Fruit fly (Drosophila melanogaster) whole organism, pupa: ENCODE measurements around the gene CG13055.

Source experiments
- CG10348 ChIP-seq: fragments of 200-800 bp; sonication (Bioruptor generic); IDR thresholded peaks from 2 replicates; pipeline ENCODE4 v1.3.6; 2022; ENCODE audit warnings: missing biosample characterization, missing genetic modification characterization
- CG12605 ChIP-seq: fragments of 200-800 bp; sonication (Bioruptor generic); IDR thresholded peaks from 2 replicates; pipeline ENCODE4 v1.3.6; 2022; ENCODE audit warnings: missing biosample characterization, missing genetic modification characterization
- CG13204 ChIP-seq: fragments of 200-800 bp; sonication (Bioruptor generic); optimal IDR thresholded peaks from 2 replicates; lab custom pipeline; 2018; ENCODE audit warnings: missing biosample characterization, mild to moderate bottlenecking, missing genetic modification characterization, moderate library complexity
- CG14655 ChIP-seq: fragments of 200-800 bp; sonication (Bioruptor generic); optimal IDR thresholded peaks from 3 replicates; lab custom pipeline; 2017; ENCODE audit warnings: mild to moderate bottlenecking, missing biosample characterization, missing genetic modification reagents, missing genetic modification characterization
- CG15710 ChIP-seq: fragments of 200-800 bp; sonication (Bioruptor generic); optimal IDR thresholded peaks from 2 replicates; lab custom pipeline; 2018; ENCODE audit warnings: missing biosample characterization, mild to moderate bottlenecking, missing genetic modification characterization, moderate library complexity
- CG17806 ChIP-seq: fragments of 200-800 bp; sonication (Bioruptor generic); optimal IDR thresholded peaks from 2 replicates; lab custom pipeline; 2018; ENCODE audit warnings: missing biosample characterization, mild to moderate bottlenecking, missing genetic modification characterization, moderate library complexity
- CG32121 ChIP-seq: fragments of 200-800 bp; sonication (Bioruptor generic); IDR thresholded peaks from 2 replicates; pipeline ENCODE4 v1.3.6; 2022; ENCODE audit warnings: missing biosample characterization, missing genetic modification characterization
- CG34367 ChIP-seq: fragments of 200-800 bp; sonication (Bioruptor generic); optimal IDR thresholded peaks from 2 replicates; lab custom pipeline; 2018; ENCODE audit warnings: missing biosample characterization, mild to moderate bottlenecking, missing genetic modification characterization
- CG4496 ChIP-seq: fragments of 200-800 bp; sonication (Bioruptor generic); IDR thresholded peaks from 3 replicates; pipeline ENCODE4 v1.3.6; 2022; ENCODE audit warnings: missing biosample characterization, missing genetic modification characterization
- CG8159 ChIP-seq: fragments of 200-800 bp; sonication (Bioruptor generic); optimal IDR thresholded peaks from 3 replicates; lab custom pipeline; 2018; ENCODE audit warnings: missing biosample characterization, mild to moderate bottlenecking, missing genetic modification characterization, moderate library complexity
- CG8301 ChIP-seq: fragments of 200-800 bp; sonication (Bioruptor generic); optimal IDR thresholded peaks from 2 replicates; lab custom pipeline; 2018; ENCODE audit warnings: missing biosample characterization, mild to moderate bottlenecking, missing genetic modification characterization
- CG9948 ChIP-seq: fragments of 200-800 bp; sonication (Bioruptor generic); optimal IDR thresholded peaks from 2 replicates; lab custom pipeline; 2018; ENCODE audit warnings: missing biosample characterization, mild to moderate bottlenecking, missing genetic modification characterization, moderate library complexity
- D1 ChIP-seq: fragments of 200-800 bp; sonication (Bioruptor generic); optimal IDR thresholded peaks from 2 replicates; lab custom pipeline; 2018; ENCODE audit warnings: missing biosample characterization, mild to moderate bottlenecking, missing genetic modification characterization, moderate library complexity
- EcR ChIP-seq: fragments of 200-800 bp; sonication (Bioruptor generic); optimal IDR thresholded peaks from 3 replicates; lab custom pipeline; 2019; ENCODE audit warnings: missing biosample characterization, missing genetic modification characterization, mild to moderate bottlenecking, moderate library complexity, missing genetic modification reagents
- Ets98B ChIP-seq: fragments of 200-800 bp; sonication (Bioruptor generic); IDR thresholded peaks from 2 replicates; pipeline ENCODE4 v1.3.6; 2022; ENCODE audit warnings: missing biosample characterization, missing genetic modification characterization
- Pif1A ChIP-seq: fragments of 200-800 bp; sonication (Bioruptor generic); optimal IDR thresholded peaks from 3 replicates; lab custom pipeline; 2016; ENCODE audit warnings: missing biosample characterization, missing genetic modification characterization
- Pif1B ChIP-seq: fragments of 200-800 bp; sonication (Bioruptor generic); optimal IDR thresholded peaks from 3 replicates; lab custom pipeline; 2016; ENCODE audit warnings: missing biosample characterization, missing genetic modification characterization
- Snoo ChIP-seq: fragments of 200-800 bp; sonication (Bioruptor generic); optimal IDR thresholded peaks from 3 replicates; lab custom pipeline; 2017; ENCODE audit warnings: missing biosample characterization, mild to moderate bottlenecking, missing genetic modification characterization, inconsistent platforms
- fd96Ca ChIP-seq: fragments of 200-800 bp; sonication (Bioruptor generic); IDR thresholded peaks from 3 replicates; pipeline ENCODE4 v1.3.6; 2022; ENCODE audit warnings: missing biosample characterization, missing genetic modification characterization
- gl ChIP-seq: fragments of 200-800 bp; sonication (Bioruptor generic); optimal IDR thresholded peaks from 2 replicates; lab custom pipeline; 2018; ENCODE audit warnings: missing biosample characterization, mild to moderate bottlenecking, missing genetic modification characterization
- rn ChIP-seq: fragments of 200-800 bp; sonication (Bioruptor generic); IDR thresholded peaks from 2 replicates; pipeline ENCODE4 v1.3.6; 2022; ENCODE audit warnings: missing biosample characterization, missing genetic modification characterization

The CG13055 gene

DNA sequence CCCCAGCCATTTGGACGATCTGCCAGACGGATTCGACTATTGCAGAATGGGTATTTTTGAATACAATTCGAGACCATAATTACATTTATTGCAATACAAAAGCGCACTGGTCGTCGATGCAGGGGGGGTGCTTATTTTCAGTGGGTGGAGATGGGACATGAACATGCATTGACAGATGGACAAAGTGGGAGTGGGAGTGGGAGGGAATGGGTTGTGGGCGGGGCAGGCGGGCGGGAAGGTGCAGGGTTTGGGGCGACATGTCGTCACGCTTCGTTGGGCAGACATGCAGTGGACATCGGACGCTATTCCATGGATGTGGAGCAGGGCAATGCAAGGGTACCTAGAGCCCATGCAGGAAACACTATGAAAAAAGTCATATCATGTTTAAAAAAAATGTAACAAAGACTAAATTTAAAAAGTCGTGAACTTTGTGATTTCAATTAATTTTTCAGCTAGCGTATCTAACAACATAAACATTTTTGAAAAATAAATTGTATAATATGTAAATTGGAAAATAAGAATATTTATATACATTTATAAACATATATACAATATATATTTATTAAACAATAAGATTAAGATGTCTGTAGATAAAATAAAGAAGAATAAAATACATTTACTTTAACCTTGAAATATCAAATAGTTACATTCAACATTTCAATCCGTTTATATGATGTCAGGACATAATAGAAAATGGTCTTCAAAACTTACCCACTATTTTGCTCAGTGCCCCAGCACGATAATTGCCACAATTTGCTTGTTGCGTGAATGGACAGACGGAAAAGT, 43.9 kb downstream of the CG13055 start:
- TF ChIP-seq CG15710 (peak; percentile 59), CG14655 (GFP tag; lab: Kevin White, UChicago) (no peak), EcR (GFP tag; lab: Kevin White, UChicago) (no peak), CG8159 (tag; lab: Kevin White, UChicago) (peak; percentile 80), CG34367 (peak; percentile 35), CG13204 (GFP tag; lab: Kevin White, UChicago) (peak; percentile 62), CG9948 (tag; lab: Kevin White, UChicago) (peak; percentile 35), CG17806 (tag; lab: Kevin White, UChicago) (peak; percentile 24), D1 (tag; lab: Kevin White, UChicago) (no peak), Snoo (no peak), CG4496 (GFP tag; lab: Robert Waterston, UW) (0 out of 3 replicates have a peak, but pooled peaks have one; percentile 37), CG8301 (tag; lab: Kevin White, UChicago) (no peak), fd96Ca (no peak)
- TF ChIP-seq, all 21 proteins: peak for 7

DNA sequence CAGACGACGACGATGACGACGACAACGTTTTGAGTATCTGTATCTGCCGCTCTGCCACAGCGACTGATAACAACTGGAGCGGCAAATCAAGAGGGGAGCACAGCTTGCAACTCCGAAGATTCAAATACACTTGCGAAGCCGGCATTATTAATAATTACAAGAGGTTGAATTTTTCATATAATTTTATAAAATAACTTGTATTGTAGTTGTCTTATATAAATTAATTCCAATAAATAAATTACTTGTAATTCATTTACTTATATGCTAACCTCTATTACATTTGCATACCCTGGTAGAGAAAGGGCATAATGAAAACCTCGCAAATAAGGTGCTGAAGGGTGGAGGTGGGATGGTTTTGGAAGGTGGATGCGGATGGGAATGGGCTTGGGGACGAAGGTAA, 48.0 kb downstream of the CG13055 start:
- TF ChIP-seq CG10348 (GFP tag; lab: Robert Waterston, UW) (no peak), CG9948 (tag; lab: Kevin White, UChicago) (peak; percentile 76), rn (peak; percentile 21; the same call in 1 of the 2 replicates), CG32121 (GFP tag; lab: Robert Waterston, UW) (0 out of 2 replicates have a peak, but pooled peaks have one; percentile 38), Pif1B (GFP tag; lab: Kevin White, UChicago) (peak; percentile 60), gl (tag; lab: Kevin White, UChicago) (peak; percentile 17), CG12605 (no peak), Snoo (peak; percentile 72), Ets98B (GFP tag; lab: Robert Waterston, UW) (0 out of 2 replicates have a peak, but pooled peaks have one; percentile 16), CG15710 (peak; percentile 82), CG8159 (tag; lab: Kevin White, UChicago) (peak; percentile 89), D1 (tag; lab: Kevin White, UChicago) (peak; percentile 38), CG17806 (tag; lab: Kevin White, UChicago) (peak; percentile 84), fd96Ca (no peak), CG14655 (GFP tag; lab: Kevin White, UChicago) (peak; percentile 43), CG4496 (GFP tag; lab: Robert Waterston, UW) (no peak), Pif1A (GFP tag; lab: Kevin White, UChicago) (peak; percentile 34), CG34367 (peak; percentile 66), CG13204 (GFP tag; lab: Kevin White, UChicago) (no peak), CG8301 (tag; lab: Kevin White, UChicago) (peak; percentile 16), EcR (GFP tag; lab: Kevin White, UChicago) (peak; percentile 15)

DNA sequence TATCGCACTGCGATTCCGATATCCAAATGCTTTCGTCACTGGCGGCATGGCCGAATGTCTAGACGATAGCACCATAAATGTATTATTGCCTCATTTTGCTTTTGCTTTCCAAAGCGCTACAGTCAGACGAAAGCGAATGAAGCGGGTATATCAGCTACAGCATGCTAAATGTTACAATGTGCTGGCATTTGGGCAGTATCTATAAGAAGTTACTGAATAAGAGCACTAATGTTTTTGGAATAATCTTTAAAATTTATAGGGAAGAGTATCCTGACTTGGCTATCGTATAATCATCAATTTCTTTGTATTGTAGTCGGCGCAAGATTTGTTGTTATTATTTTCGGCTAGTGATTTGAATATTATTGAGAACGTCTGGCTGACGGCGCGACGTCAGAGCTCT, 48.9 kb downstream of the CG13055 start:
- TF ChIP-seq rn (no peak; the same call in 1 of the 2 replicates), gl (tag; lab: Kevin White, UChicago) (peak; percentile 33), CG10348 (GFP tag; lab: Robert Waterston, UW) (no peak), Pif1A (GFP tag; lab: Kevin White, UChicago) (peak; percentile 44), EcR (GFP tag; lab: Kevin White, UChicago) (no peak), CG13204 (GFP tag; lab: Kevin White, UChicago) (no peak), CG32121 (GFP tag; lab: Robert Waterston, UW) (peak; percentile 61), Ets98B (GFP tag; lab: Robert Waterston, UW) (peak; percentile 61), CG9948 (tag; lab: Kevin White, UChicago) (peak; percentile 76), Snoo (peak; percentile 65), CG14655 (GFP tag; lab: Kevin White, UChicago) (peak; percentile 57), D1 (tag; lab: Kevin White, UChicago) (peak; percentile 32), CG4496 (GFP tag; lab: Robert Waterston, UW) (peak; percentile 74), CG8301 (tag; lab: Kevin White, UChicago) (peak; percentile 47), CG34367 (peak; percentile 55), CG17806 (tag; lab: Kevin White, UChicago) (peak; percentile 75), fd96Ca (peak; percentile 59; the same call in 1 of the 3 replicates), CG15710 (peak; percentile 76), Pif1B (GFP tag; lab: Kevin White, UChicago) (peak; percentile 10), CG8159 (tag; lab: Kevin White, UChicago) (peak; percentile 81), CG12605 (peak; percentile 39; the same call in 1 of the 2 replicates)
- TF ChIP-seq, all 21 proteins: peak for 17

DNA sequence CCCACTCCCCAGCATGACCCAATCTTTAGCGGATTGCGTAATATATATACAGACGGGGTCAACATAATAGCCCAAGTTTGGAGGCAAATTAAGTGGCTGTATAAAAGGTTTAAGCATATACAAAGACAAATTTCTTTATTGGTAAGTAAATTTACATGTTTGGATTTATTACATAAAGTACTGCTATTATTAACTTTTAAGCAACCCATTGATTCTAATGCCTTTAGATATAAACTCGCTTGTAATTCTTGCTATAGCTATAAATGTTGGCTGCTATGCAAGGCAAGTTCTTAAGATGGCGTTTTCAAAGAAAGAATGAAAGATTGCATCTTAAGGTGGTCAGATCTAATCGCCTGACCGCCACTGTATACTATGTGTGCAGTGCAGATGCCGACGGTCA, 49.6 kb downstream of the CG13055 start:
- TF ChIP-seq CG8301 (tag; lab: Kevin White, UChicago) (peak; percentile 38), EcR (GFP tag; lab: Kevin White, UChicago) (no peak), D1 (tag; lab: Kevin White, UChicago) (no peak), CG15710 (peak; percentile 57), Snoo (peak; percentile 52), Pif1B (GFP tag; lab: Kevin White, UChicago) (peak; percentile 49), rn (no peak), Ets98B (GFP tag; lab: Robert Waterston, UW) (no peak), CG4496 (GFP tag; lab: Robert Waterston, UW) (no peak), fd96Ca (no peak), CG32121 (GFP tag; lab: Robert Waterston, UW) (no peak), Pif1A (GFP tag; lab: Kevin White, UChicago) (peak; percentile 37), CG17806 (tag; lab: Kevin White, UChicago) (peak; percentile 68), CG34367 (peak; percentile 34), CG13204 (GFP tag; lab: Kevin White, UChicago) (peak; percentile 2), CG14655 (GFP tag; lab: Kevin White, UChicago) (peak; percentile 64), gl (tag; lab: Kevin White, UChicago) (peak; percentile 12), CG10348 (GFP tag; lab: Robert Waterston, UW) (no peak), CG12605 (no peak), CG9948 (tag; lab: Kevin White, UChicago) (peak; percentile 64), CG8159 (tag; lab: Kevin White, UChicago) (peak; percentile 61)
